Worm (Caenorhabditis elegans) whole organism, young adult: ENCODE measurements around the gene xbp-1.

Experiments
- C17E4.6 ChIP-seq: fragments of 200-800 bp; sonication (Bioruptor generic); IDR thresholded peaks from 2 replicates; pipeline ENCODE4 v1.3.6; 2022; ENCODE audit warnings: missing genetic modification reagents, missing genetic modification characterization, missing compliant biosample characterization
- D2030.7 ChIP-seq: fragments of 200-800 bp; sonication (Bioruptor generic); IDR thresholded peaks from 2 replicates; pipeline ENCODE4 v1.3.6; 2022; ENCODE audit warnings: missing genetic modification reagents, missing genetic modification characterization, missing compliant biosample characterization
- F10E7.11 ChIP-seq: sonication (generic microtip); optimal IDR thresholded peaks from 2 replicates; lab custom pipeline; 2017; ENCODE audit warnings: mild to moderate bottlenecking, missing genetic modification characterization, moderate library complexity, missing compliant biosample characterization
- F33H1.4 ChIP-seq: fragments of 200-800 bp; sonication (Bioruptor generic); IDR thresholded peaks from 2 replicates; pipeline ENCODE4 v1.3.6; 2022; ENCODE audit warnings: missing genetic modification reagents, missing genetic modification characterization, missing compliant biosample characterization
- F39B2.1 ChIP-seq: fragments of 200-800 bp; sonication (Bioruptor generic); IDR thresholded peaks from 2 replicates; pipeline ENCODE4 v1.3.6; 2022; ENCODE audit warnings: missing genetic modification reagents, missing genetic modification characterization, missing compliant biosample characterization
- Y53G8AR.9 ChIP-seq: fragments of 200-800 bp; sonication (Bioruptor generic); conservative IDR thresholded peaks from 2 replicates; pipeline ENCODE4 v1.3.6; 2022; ENCODE audit warnings: missing genetic modification reagents, missing genetic modification characterization, missing compliant biosample characterization
- akir-1 ChIP-seq: fragments of 200-800 bp; sonication (Bioruptor generic); optimal IDR thresholded peaks from 2 replicates; lab custom pipeline; 2018; ENCODE audit warnings: mild to moderate bottlenecking, missing genetic modification characterization, moderate library complexity, missing compliant biosample characterization
- ama-1 ChIP-seq, 3 experiments: fragments of 150-350 bp in 1 of 3; sonication (generic microtip) in 2 of 3; optimal IDR thresholded peaks; 2 replicates each; lab custom pipeline; 2014 to 2018; ENCODE audit warnings: missing biosample characterization in 2 of 3, missing genetic modification characterization in 2 of 3, missing genetic modification reagents in 2 of 3
- aptf-2 ChIP-seq: fragments of 200-800 bp; sonication (Bioruptor generic); conservative IDR thresholded peaks from 2 replicates; pipeline ENCODE4 v1.3.6; 2022; ENCODE audit warnings: missing genetic modification reagents, missing genetic modification characterization, missing compliant biosample characterization
- atf-7 ChIP-seq: sonication (generic microtip); optimal IDR thresholded peaks from 2 replicates; lab custom pipeline; 2017; ENCODE audit warnings: mild to moderate bottlenecking, missing genetic modification characterization, missing compliant biosample characterization
- attf-5 ChIP-seq: fragments of 200-800 bp; sonication (Bioruptor generic); optimal IDR thresholded peaks from 2 replicates; lab custom pipeline; 2018; ENCODE audit warnings: mild to moderate bottlenecking, missing genetic modification characterization, missing compliant biosample characterization
- attf-6 ChIP-seq: fragments of 200-800 bp; sonication (Bioruptor generic); IDR thresholded peaks from 2 replicates; pipeline ENCODE4 v1.3.6; 2022; ENCODE audit warnings: missing genetic modification reagents, missing genetic modification characterization, missing compliant biosample characterization
- bed-1 ChIP-seq: fragments of 200-800 bp; sonication (Bioruptor generic); IDR thresholded peaks from 2 replicates; pipeline ENCODE4 v1.3.6; 2022; ENCODE audit warnings: missing genetic modification reagents, missing genetic modification characterization, missing compliant biosample characterization
- ccch-3 ChIP-seq: fragments of 200-800 bp; sonication (Bioruptor generic); optimal IDR thresholded peaks from 2 replicates; lab custom pipeline; 2018; ENCODE audit warnings: mild to moderate bottlenecking, missing genetic modification characterization, missing compliant biosample characterization
- cebp-2 ChIP-seq: fragments of 200-800 bp; sonication (Bioruptor generic); IDR thresholded peaks from 2 replicates; pipeline ENCODE4 v1.3.6; 2022; ENCODE audit warnings: missing genetic modification characterization, missing compliant biosample characterization
- ceh-27 ChIP-seq: fragments of 200-800 bp; sonication (Bioruptor generic); optimal IDR thresholded peaks from 2 replicates; lab custom pipeline; 2018; ENCODE audit warnings: mild to moderate bottlenecking, missing genetic modification characterization, moderate library complexity, missing compliant biosample characterization
- ceh-91 ChIP-seq: fragments of 200-800 bp; sonication (Bioruptor generic); IDR thresholded peaks from 2 replicates; pipeline ENCODE4 v1.3.6; 2022; ENCODE audit warnings: missing genetic modification reagents, missing genetic modification characterization, missing compliant biosample characterization
- dox-1 ChIP-seq: fragments of 200-800 bp; sonication (Bioruptor generic); IDR thresholded peaks from 2 replicates; pipeline ENCODE4 v1.3.6; 2022; ENCODE audit warnings: missing genetic modification reagents, missing genetic modification characterization, missing compliant biosample characterization
- dpff-1 ChIP-seq: sonication (generic microtip); optimal IDR thresholded peaks from 2 replicates; lab custom pipeline; 2017; ENCODE audit warnings: mild to moderate bottlenecking, missing genetic modification characterization, missing compliant biosample characterization
- dpl-1 ChIP-seq: fragments of 150-350 bp; optimal IDR thresholded peaks from 2 replicates; lab custom pipeline; 2014; ENCODE audit warnings: missing biosample characterization, missing genetic modification reagents, missing genetic modification characterization
- fkh-3 ChIP-seq: sonication (generic microtip); optimal IDR thresholded peaks from 2 replicates; lab custom pipeline; 2016; ENCODE audit warnings: mild to moderate bottlenecking, missing genetic modification characterization, missing compliant biosample characterization
- gei-17 ChIP-seq: fragments of 200-800 bp; sonication (Bioruptor generic); optimal IDR thresholded peaks from 2 replicates; lab custom pipeline; 2018; ENCODE audit warnings: mild to moderate bottlenecking, missing genetic modification characterization, missing compliant biosample characterization
- him-1 ChIP-seq: sonication (generic microtip); optimal IDR thresholded peaks from 2 replicates; lab custom pipeline; 2016; ENCODE audit warnings: missing genotype, missing genetic modification reagents, missing genetic modification characterization, missing compliant biosample characterization
- hmg-1.2 ChIP-seq: fragments of 200-800 bp; sonication (Bioruptor generic); IDR thresholded peaks from 2 replicates; pipeline ENCODE4 v1.3.6; 2022; ENCODE audit warnings: missing genetic modification reagents, missing genetic modification characterization, missing compliant biosample characterization
- hrde-1 ChIP-seq: sonication (generic microtip); optimal IDR thresholded peaks from 2 replicates; lab custom pipeline; 2016; ENCODE audit warnings: missing genetic modification characterization, mild to moderate bottlenecking, missing compliant biosample characterization, moderate library complexity, missing genotype, missing genetic modification reagents, borderline replicate concordance
- let-526 ChIP-seq: fragments of 200-800 bp; sonication (Bioruptor generic); IDR thresholded peaks from 2 replicates; pipeline ENCODE4 v1.3.6; 2022; ENCODE audit warnings: missing genetic modification reagents, missing genetic modification characterization, missing compliant biosample characterization
- lin-35 ChIP-seq, 3 experiments: fragments of 150-350 bp in 2 of 3; sonication (generic microtip) in 1 of 3; optimal IDR thresholded peaks; 2 replicates each; lab custom pipeline; 2014 to 2018; ENCODE audit warnings: missing biosample characterization in 3 of 3, missing genetic modification characterization in 3 of 3, missing genetic modification reagents in 3 of 3
- lsl-1 ChIP-seq: fragments of 200-800 bp; sonication (Bioruptor generic); optimal IDR thresholded peaks from 2 replicates; lab custom pipeline; 2018; ENCODE audit warnings: mild to moderate bottlenecking, missing genetic modification characterization, moderate library complexity, missing compliant biosample characterization
- madf-3 ChIP-seq: fragments of 200-800 bp; sonication (Bioruptor generic); IDR thresholded peaks from 2 replicates; pipeline ENCODE4 v1.3.6; 2022; ENCODE audit warnings: missing genetic modification reagents, missing genetic modification characterization, missing compliant biosample characterization
- madf-6 ChIP-seq: fragments of 200-800 bp; sonication (Bioruptor generic); IDR thresholded peaks from 2 replicates; pipeline ENCODE4 v1.3.6; 2022; ENCODE audit warnings: missing genetic modification reagents, missing genetic modification characterization, missing compliant biosample characterization
- madf-8 ChIP-seq: fragments of 200-800 bp; sonication (Bioruptor generic); conservative IDR thresholded peaks from 2 replicates; pipeline ENCODE4 v1.3.6; 2022; ENCODE audit warnings: missing genetic modification reagents, missing genetic modification characterization, missing compliant biosample characterization
- mcd-1 ChIP-seq: fragments of 200-800 bp; sonication (Bioruptor generic); IDR thresholded peaks from 2 replicates; pipeline ENCODE4 v1.3.6; 2022; ENCODE audit warnings: missing genetic modification reagents, missing genetic modification characterization, missing compliant biosample characterization
- nfya-2 ChIP-seq: fragments of 200-800 bp; sonication (Bioruptor generic); IDR thresholded peaks from 2 replicates; pipeline ENCODE4 v1.3.6; 2022; ENCODE audit warnings: missing genetic modification reagents, missing genetic modification characterization, missing compliant biosample characterization
- nfyb-1 ChIP-seq: fragments of 200-800 bp; sonication (Bioruptor generic); IDR thresholded peaks from 2 replicates; pipeline ENCODE4 v1.3.6; 2022; ENCODE audit warnings: missing genetic modification reagents, missing genetic modification characterization, missing compliant biosample characterization
- nhr-27 ChIP-seq: fragments of 200-800 bp; sonication (Bioruptor generic); optimal IDR thresholded peaks from 2 replicates; lab custom pipeline; 2018; ENCODE audit warnings: mild to moderate bottlenecking, missing genetic modification characterization, moderate library complexity, missing compliant biosample characterization
- nhr-80 ChIP-seq: sonication (generic microtip); optimal IDR thresholded peaks from 2 replicates; lab custom pipeline; 2016; ENCODE audit warnings: missing genetic modification characterization, missing compliant biosample characterization
- nhr-90 ChIP-seq: sonication (generic microtip); optimal IDR thresholded peaks from 2 replicates; lab custom pipeline; 2016; ENCODE audit warnings: missing genotype, mild to moderate bottlenecking, missing genetic modification characterization, missing compliant biosample characterization
- rec-8 ChIP-seq, 2 experiments: sonication (generic microtip); optimal IDR thresholded peaks; 2 replicates each; lab custom pipeline; 2016; ENCODE audit warnings: mild to moderate bottlenecking in 2 of 2, missing genetic modification characterization in 2 of 2, missing genetic modification reagents in 2 of 2, missing genotype in 2 of 2, missing biosample characterization in 1 of 2, missing compliant biosample characterization in 1 of 2, moderate library complexity in 1 of 2
- sea-2 ChIP-seq: fragments of 200-800 bp; sonication (Bioruptor generic); IDR thresholded peaks from 2 replicates; pipeline ENCODE4 v1.3.6; 2022; ENCODE audit warnings: missing genetic modification characterization, missing compliant biosample characterization
- snpc-3.4 ChIP-seq: sonication (generic microtip); optimal IDR thresholded peaks from 2 replicates; lab custom pipeline; 2017; ENCODE audit warnings: missing genetic modification characterization, mild to moderate bottlenecking, missing compliant biosample characterization, antibody characterized with exemption, moderate library complexity, missing genotype, missing genetic modification reagents
- snpc-4 ChIP-seq, 5 experiments: fragments of 150-350 bp in 1 of 5; sonication (generic microtip) in 4 of 5; optimal IDR thresholded peaks; 2 replicates each; lab custom pipeline; 2014 to 2018; ENCODE audit warnings: missing genetic modification characterization in 5 of 5, missing biosample characterization in 3 of 5, antibody characterized with exemption in 2 of 5, mild to moderate bottlenecking in 2 of 5, missing compliant biosample characterization in 2 of 5, missing genotype in 2 of 5, moderate library complexity in 2 of 5, missing genetic modification reagents in 1 of 5
- tbp1 ChIP-seq: fragments of 200-800 bp; sonication (Bioruptor generic); optimal IDR thresholded peaks from 2 replicates; lab custom pipeline; 2018; ENCODE audit warnings: mild to moderate bottlenecking, missing genetic modification characterization, missing compliant biosample characterization
- tlf-1 ChIP-seq: fragments of 200-800 bp; sonication (Bioruptor generic); optimal IDR thresholded peaks from 2 replicates; lab custom pipeline; 2018; ENCODE audit warnings: mild to moderate bottlenecking, missing genetic modification characterization, missing compliant biosample characterization
- unc-130 ChIP-seq: sonication (generic microtip); optimal IDR thresholded peaks from 2 replicates; lab custom pipeline; 2016; ENCODE audit warnings: missing genetic modification reagents, missing genetic modification characterization, missing compliant biosample characterization
- xnd-1 ChIP-seq: sonication (generic microtip); optimal IDR thresholded peaks from 2 replicates; lab custom pipeline; 2016; ENCODE audit warnings: missing genotype, missing genetic modification reagents, missing genetic modification characterization, missing compliant biosample characterization
- zim-3 ChIP-seq: sonication (generic microtip); optimal IDR thresholded peaks from 2 replicates; lab custom pipeline; 2017; ENCODE audit warnings: mild to moderate bottlenecking, missing genetic modification characterization, moderate library complexity, missing compliant biosample characterization

The xbp-1 gene

DNA sequence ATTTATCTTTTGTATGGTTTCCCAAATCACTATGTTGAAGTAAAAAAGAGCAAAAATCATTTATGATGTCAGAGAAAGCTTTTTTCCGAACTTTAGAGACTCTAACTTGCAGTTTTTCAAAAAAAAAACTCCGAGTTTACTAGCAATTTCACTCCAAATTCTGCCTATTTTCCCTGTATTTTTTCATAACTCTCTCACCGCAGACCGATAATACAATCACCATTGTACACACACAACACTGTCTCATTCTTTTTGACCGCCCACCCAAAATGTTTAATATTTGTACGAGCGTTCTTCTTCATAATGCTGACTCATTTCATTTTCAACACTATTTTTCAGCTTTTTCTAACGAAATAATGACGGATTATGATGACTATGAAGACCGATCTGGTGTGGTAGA is 35.2 kb downstream of the xbp-1 start, which contains the start of gene F43C1.5:
F43C1.5 (plus strand) TSS at position 301 of the 400 bp plus-strand sequence.
- TF ChIP-seq sea-2, result no peak
- no peak for TF ChIP-seq D2030.7 (GFP tag; lab: Robert Waterston, UW)
- TF ChIP-seq tlf-1, result no peak
- no peak for TF ChIP-seq attf-5 (GFP tag; lab: Kevin White, UChicago)
- TF ChIP-seq zim-3 (tag; lab: Kevin White, UChicago), result no peak
- no peak for TF ChIP-seq nfyb-1
- no peak for TF ChIP-seq hrde-1 (tag; lab: Kevin White, UChicago)
- TF ChIP-seq snpc-4 (GFP tag; optimal IDR thresholded peaks at IDR 0.05; lab: Kevin White, UChicago), result no peak
- no peak for TF ChIP-seq snpc-4 (tag; optimal IDR thresholded peaks at IDR 0.05; lab: Kevin White, UChicago)
- no peak for TF ChIP-seq rec-8 (tag; optimal IDR thresholded peaks at IDR 0.05; lab: Kevin White, UChicago)
- TF ChIP-seq F33H1.4 (GFP tag; lab: Robert Waterston, UW), result no peak
- TF ChIP-seq F10E7.11 (tag; lab: Kevin White, UChicago), result no peak
- no peak for TF ChIP-seq nhr-80 (tag; lab: Kevin White, UChicago)
- no peak for TF ChIP-seq tbp1 (GFP tag; lab: Kevin White, UChicago)
- no peak for TF ChIP-seq Y53G8AR.9
- TF ChIP-seq ceh-27 (GFP tag; lab: Kevin White, UChicago), result no peak

DNA sequence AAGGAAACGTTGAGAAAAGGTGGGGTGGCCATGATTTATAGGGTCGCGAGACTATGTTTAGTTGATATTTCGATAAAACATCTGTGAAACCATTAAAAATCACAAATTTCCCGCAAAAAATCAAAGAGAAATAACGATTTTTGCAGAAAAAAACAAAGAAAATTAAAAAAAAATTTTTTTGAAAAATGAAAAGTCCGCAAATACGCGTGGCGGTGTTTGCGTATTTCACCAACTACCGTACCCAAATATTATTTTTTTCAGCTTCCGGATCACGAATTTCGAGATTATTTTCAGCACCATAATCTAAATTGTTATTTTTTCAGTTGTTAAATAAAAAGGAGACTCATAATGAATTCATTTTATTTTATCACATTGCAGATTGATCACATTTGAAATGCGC is 36.5 kb downstream of the xbp-1 start:
- TF ChIP-seq madf-6 (peak; percentile 61), ama-1 (optimal IDR thresholded peaks at IDR 0.05; lab: Kevin White, UChicago) (no peak), ama-1 (GFP tag; optimal IDR thresholded peaks at IDR 0.05; lab: Kevin White, UChicago) (no peak), atf-7 (tag; lab: Kevin White, UChicago) (no peak), hmg-1.2 (GFP tag; lab: Robert Waterston, UW) (0 out of 2 replicates have a peak, but pooled peaks have one; percentile 19), Y53G8AR.9 (no peak), dpff-1 (tag; lab: Kevin White, UChicago) (no peak), lsl-1 (GFP tag; lab: Kevin White, UChicago) (peak; percentile 88), D2030.7 (GFP tag; lab: Robert Waterston, UW) (peak; percentile 27; the same call in 1 of the 2 replicates), dox-1 (GFP tag; lab: Robert Waterston, UW) (0 out of 2 replicates have a peak, but pooled peaks have one; percentile 17), snpc-3.4 (tag; lab: Kevin White, UChicago) (no peak), hrde-1 (tag; lab: Kevin White, UChicago) (no peak), attf-6 (GFP tag; lab: Robert Waterston, UW) (no peak), unc-130 (GFP tag; lab: Kevin White, UChicago) (no peak), ccch-3 (no peak), madf-8 (0 out of 2 replicates have a peak, but pooled peaks have one; percentile 22), ceh-91 (peak; percentile 49; the same call in 1 of the 2 replicates), xnd-1 (tag; lab: Kevin White, UChicago) (peak; percentile 15), him-1 (peak; percentile 58), mcd-1 (GFP tag; lab: Robert Waterston, UW) (no peak), F39B2.1 (no peak), let-526 (no peak), dpl-1 (GFP tag; lab: Kevin White, UChicago) (no peak)

DNA sequence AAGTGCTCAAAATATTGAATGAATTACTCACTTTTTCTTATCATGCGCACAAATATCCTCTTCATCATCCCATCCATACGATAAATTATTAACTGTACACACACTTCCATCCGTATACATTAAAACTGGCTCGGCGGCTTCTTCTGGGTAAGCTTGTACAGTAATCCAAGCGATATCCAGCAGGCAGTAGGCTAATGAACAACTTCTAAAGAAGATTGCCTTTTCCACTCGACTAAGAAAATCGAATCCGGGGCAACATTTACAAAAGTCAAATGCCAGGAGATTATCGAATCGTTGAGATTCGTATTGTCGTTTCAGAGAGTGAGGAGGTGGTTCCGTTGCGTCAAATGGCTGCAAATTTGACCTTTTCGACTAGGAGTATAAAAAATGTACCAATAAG is 37.8 kb downstream of the xbp-1 start:
- TF ChIP-seq madf-3 (no peak), nhr-90 (no peak), gei-17 (GFP tag; lab: Kevin White, UChicago) (no peak), bed-1 (GFP tag; lab: Robert Waterston, UW) (no peak), cebp-2 (GFP tag; lab: Robert Waterston, UW) (no peak), nfya-2 (GFP tag; lab: Robert Waterston, UW) (no peak), madf-8 (no peak), lsl-1 (GFP tag; lab: Kevin White, UChicago) (no peak), nhr-27 (tag; lab: Kevin White, UChicago) (no peak), C17E4.6 (GFP tag; lab: Robert Waterston, UW) (no peak), fkh-3 (no peak), aptf-2 (GFP tag; lab: Robert Waterston, UW) (no peak), lin-35 (GFP tag; optimal IDR thresholded peaks at IDR 0.05; lab: Kevin White, UChicago) (no peak), akir-1 (GFP tag; lab: Kevin White, UChicago) (no peak), F10E7.11 (tag; lab: Kevin White, UChicago) (no peak)
